Fruit fly (Drosophila melanogaster) whole organism, pupa: Measurements from ENCODE around the gene MESR3.

Experiments
- CG8159 ChIP-seq: fragments of 200-800 bp; sonication (Bioruptor generic); optimal IDR thresholded peaks from 3 replicates; lab custom pipeline; 2018; ENCODE audit warnings: missing biosample characterization, mild to moderate bottlenecking, missing genetic modification characterization, moderate library complexity
- CG9948 ChIP-seq: fragments of 200-800 bp; sonication (Bioruptor generic); optimal IDR thresholded peaks from 2 replicates; lab custom pipeline; 2018; ENCODE audit warnings: missing biosample characterization, mild to moderate bottlenecking, missing genetic modification characterization, moderate library complexity
- Pif1A ChIP-seq: fragments of 200-800 bp; sonication (Bioruptor generic); optimal IDR thresholded peaks from 3 replicates; lab custom pipeline; 2016; ENCODE audit warnings: missing biosample characterization, missing genetic modification characterization

DNA sequence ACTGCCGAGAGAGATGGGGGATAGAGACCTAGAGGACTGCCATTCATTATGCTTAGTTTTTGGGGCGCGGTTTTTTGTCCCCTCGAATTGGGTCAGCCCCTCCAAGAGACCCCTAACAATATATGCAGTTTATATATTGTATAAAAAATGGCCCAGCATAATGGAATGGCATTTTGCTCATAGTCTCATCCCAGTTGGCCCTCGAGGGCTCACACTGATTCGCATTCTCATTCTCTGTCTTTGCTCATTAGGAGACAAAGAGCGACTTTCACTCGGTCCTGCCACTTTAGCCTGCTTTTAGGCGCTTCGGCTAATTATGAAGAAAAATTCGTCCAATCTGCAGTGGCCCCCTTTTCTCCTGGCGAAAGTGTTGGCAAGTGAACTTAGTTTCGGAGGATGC, 6.4 kb downstream of the MESR3 start:
- TF ChIP-seq CG8159 (tag; lab: Kevin White, UChicago), result no peak
- no peak for TF ChIP-seq Pif1A
- no peak for TF ChIP-seq CG9948 (tag; lab: Kevin White, UChicago)
